Worm (Caenorhabditis elegans) whole organism, young adult: ENCODE results near the gene ndab-1.

Source experiments
- F22D6.2 ChIP-seq: sonication (generic microtip); optimal IDR thresholded peaks from 2 replicates; lab custom pipeline; 2016; ENCODE audit warnings: mild to moderate bottlenecking, missing genetic modification characterization, missing compliant biosample characterization
- F23B12.7 ChIP-seq: sonication (generic microtip); optimal IDR thresholded peaks from 2 replicates; lab custom pipeline; 2017; ENCODE audit warnings: missing genetic modification characterization, mild to moderate bottlenecking, missing compliant biosample characterization, antibody characterized with exemption, moderate library complexity; ENCODE audit not compliant: insufficient read depth
- F39B2.1 ChIP-seq: fragments of 200-800 bp; sonication (Bioruptor generic); IDR thresholded peaks from 2 replicates; pipeline ENCODE4 v1.3.6; 2022; ENCODE audit warnings: missing genetic modification reagents, missing genetic modification characterization, missing compliant biosample characterization
- F57A8.1 ChIP-seq: fragments of 200-800 bp; sonication (Bioruptor generic); optimal IDR thresholded peaks from 2 replicates; lab custom pipeline; 2018; ENCODE audit warnings: mild to moderate bottlenecking, missing genetic modification characterization, moderate library complexity, missing compliant biosample characterization
- K11D2.4 ChIP-seq: fragments of 200-800 bp; sonication (Bioruptor generic); IDR thresholded peaks from 2 replicates; pipeline ENCODE4 v1.3.6; 2022; ENCODE audit warnings: missing genetic modification reagents, missing genetic modification characterization, missing compliant biosample characterization
- K12H6.12 ChIP-seq: fragments of 200-800 bp; sonication (Bioruptor generic); optimal IDR thresholded peaks from 2 replicates; lab custom pipeline; 2018; ENCODE audit warnings: mild to moderate bottlenecking, missing genetic modification characterization, missing compliant biosample characterization
- Y79H2A.3 ChIP-seq: fragments of 200-800 bp; sonication (Bioruptor generic); conservative IDR thresholded peaks from 2 replicates; pipeline ENCODE4 v1.3.6; 2022; ENCODE audit warnings: missing genetic modification reagents, missing genetic modification characterization, missing compliant biosample characterization
- ama-1 ChIP-seq, 3 experiments: fragments of 150-350 bp in 1 of 3; sonication (generic microtip) in 2 of 3; optimal IDR thresholded peaks; 2 replicates each; lab custom pipeline; 2014 to 2018; ENCODE audit warnings: missing biosample characterization in 2 of 3, missing genetic modification characterization in 2 of 3, missing genetic modification reagents in 2 of 3
- aptf-3 ChIP-seq: fragments of 200-800 bp; sonication (Bioruptor generic); IDR thresholded peaks from 2 replicates; pipeline ENCODE4 v1.3.6; 2022; ENCODE audit warnings: missing genetic modification characterization, missing compliant biosample characterization
- attf-5 ChIP-seq: fragments of 200-800 bp; sonication (Bioruptor generic); optimal IDR thresholded peaks from 2 replicates; lab custom pipeline; 2018; ENCODE audit warnings: mild to moderate bottlenecking, missing genetic modification characterization, missing compliant biosample characterization
- bed-2 ChIP-seq: fragments of 200-800 bp; sonication (Bioruptor generic); IDR thresholded peaks from 2 replicates; pipeline ENCODE4 v1.3.6; 2022; ENCODE audit warnings: missing genetic modification reagents, missing genetic modification characterization, missing compliant biosample characterization
- ccch-3 ChIP-seq: fragments of 200-800 bp; sonication (Bioruptor generic); optimal IDR thresholded peaks from 2 replicates; lab custom pipeline; 2018; ENCODE audit warnings: mild to moderate bottlenecking, missing genetic modification characterization, missing compliant biosample characterization
- cebp-1 ChIP-seq, 2 experiments: fragments of 200-800 bp in 1 of 2; sonication (Bioruptor generic) in 1 of 2; sonication (generic microtip) in 1 of 2; IDR thresholded peaks in 1 of 2; optimal IDR thresholded peaks in 1 of 2; 2 replicates each; pipeline versions ENCODE4 v1.3.6 to Lab custom; 2017 to 2022; ENCODE audit warnings: missing compliant biosample characterization in 2 of 2, missing genetic modification characterization in 2 of 2, mild to moderate bottlenecking in 1 of 2, missing genetic modification reagents in 1 of 2, moderate library complexity in 1 of 2
- ceh-100 ChIP-seq: fragments of 200-800 bp; sonication (Bioruptor generic); IDR thresholded peaks from 2 replicates; pipeline ENCODE4 v1.3.6; 2022; ENCODE audit warnings: missing genetic modification reagents, missing genetic modification characterization, missing compliant biosample characterization
- ceh-58 ChIP-seq: fragments of 200-800 bp; sonication (Bioruptor generic); IDR thresholded peaks from 2 replicates; pipeline ENCODE4 v1.3.6; 2022; ENCODE audit warnings: missing genetic modification characterization, missing compliant biosample characterization
- chd-7 ChIP-seq: sonication (generic microtip); optimal IDR thresholded peaks from 2 replicates; lab custom pipeline; 2016; ENCODE audit warnings: mild to moderate bottlenecking, missing genetic modification characterization, moderate library complexity, missing compliant biosample characterization
- dox-1 ChIP-seq: fragments of 200-800 bp; sonication (Bioruptor generic); IDR thresholded peaks from 2 replicates; pipeline ENCODE4 v1.3.6; 2022; ENCODE audit warnings: missing genetic modification reagents, missing genetic modification characterization, missing compliant biosample characterization
- dpl-1 ChIP-seq: fragments of 150-350 bp; optimal IDR thresholded peaks from 2 replicates; lab custom pipeline; 2014; ENCODE audit warnings: missing biosample characterization, missing genetic modification reagents, missing genetic modification characterization
- egl-18 ChIP-seq: fragments of 200-800 bp; sonication (Bioruptor generic); IDR thresholded peaks from 2 replicates; pipeline ENCODE4 v1.3.6; 2022; ENCODE audit warnings: missing genetic modification reagents, missing genetic modification characterization, missing compliant biosample characterization
- ekl-4 ChIP-seq: fragments of 200-800 bp; sonication (Bioruptor generic); IDR thresholded peaks from 2 replicates; pipeline ENCODE4 v1.3.6; 2022; ENCODE audit warnings: missing genetic modification reagents, missing genetic modification characterization, missing compliant biosample characterization
- fkh-3 ChIP-seq: sonication (generic microtip); optimal IDR thresholded peaks from 2 replicates; lab custom pipeline; 2016; ENCODE audit warnings: mild to moderate bottlenecking, missing genetic modification characterization, missing compliant biosample characterization
- hmg-1.2 ChIP-seq: fragments of 200-800 bp; sonication (Bioruptor generic); IDR thresholded peaks from 2 replicates; pipeline ENCODE4 v1.3.6; 2022; ENCODE audit warnings: missing genetic modification reagents, missing genetic modification characterization, missing compliant biosample characterization
- hmg-20 ChIP-seq: fragments of 200-800 bp; sonication (Bioruptor generic); IDR thresholded peaks from 2 replicates; pipeline ENCODE4 v1.3.6; 2022; ENCODE audit warnings: missing genetic modification reagents, missing genetic modification characterization, missing compliant biosample characterization
- hrde-1 ChIP-seq: sonication (generic microtip); optimal IDR thresholded peaks from 2 replicates; lab custom pipeline; 2016; ENCODE audit warnings: missing genetic modification characterization, mild to moderate bottlenecking, missing compliant biosample characterization, moderate library complexity, missing genotype, missing genetic modification reagents, borderline replicate concordance
- lin-26 ChIP-seq: fragments of 200-800 bp; sonication (Bioruptor generic); IDR thresholded peaks from 2 replicates; pipeline ENCODE4 v1.3.6; 2022; ENCODE audit warnings: missing genetic modification reagents, missing genetic modification characterization, missing compliant biosample characterization
- lin-35 ChIP-seq, 3 experiments: fragments of 150-350 bp in 2 of 3; sonication (generic microtip) in 1 of 3; optimal IDR thresholded peaks; 2 replicates each; lab custom pipeline; 2014 to 2018; ENCODE audit warnings: missing biosample characterization in 3 of 3, missing genetic modification characterization in 3 of 3, missing genetic modification reagents in 3 of 3
- lin-40 ChIP-seq: sonication (generic microtip); optimal IDR thresholded peaks from 2 replicates; lab custom pipeline; 2016; ENCODE audit warnings: missing genetic modification characterization, mild to moderate bottlenecking, missing compliant biosample characterization, missing genotype, missing genetic modification reagents
- lin-54 ChIP-seq: fragments of 200-800 bp; sonication (Bioruptor generic); optimal IDR thresholded peaks from 2 replicates; lab custom pipeline; 2018; ENCODE audit warnings: mild to moderate bottlenecking, missing genetic modification characterization, missing compliant biosample characterization
- lir-1 ChIP-seq: fragments of 200-800 bp; sonication (Bioruptor generic); conservative IDR thresholded peaks from 2 replicates; pipeline ENCODE4 v1.3.6; 2022; ENCODE audit warnings: missing genetic modification reagents, missing genetic modification characterization, missing compliant biosample characterization
- lsl-1 ChIP-seq: fragments of 200-800 bp; sonication (Bioruptor generic); optimal IDR thresholded peaks from 2 replicates; lab custom pipeline; 2018; ENCODE audit warnings: mild to moderate bottlenecking, missing genetic modification characterization, moderate library complexity, missing compliant biosample characterization
- lsy-27 ChIP-seq: sonication (generic microtip); optimal IDR thresholded peaks from 2 replicates; lab custom pipeline; 2017; ENCODE audit warnings: missing genetic modification characterization, mild to moderate bottlenecking, missing compliant biosample characterization, antibody characterized with exemption, missing genotype, borderline replicate concordance; ENCODE audit not compliant: insufficient read depth
- madf-10 ChIP-seq: sonication (generic microtip); optimal IDR thresholded peaks from 2 replicates; lab custom pipeline; 2016; ENCODE audit warnings: mild to moderate bottlenecking, missing genetic modification characterization, missing compliant biosample characterization
- madf-3 ChIP-seq: fragments of 200-800 bp; sonication (Bioruptor generic); IDR thresholded peaks from 2 replicates; pipeline ENCODE4 v1.3.6; 2022; ENCODE audit warnings: missing genetic modification reagents, missing genetic modification characterization, missing compliant biosample characterization
- madf-8 ChIP-seq: fragments of 200-800 bp; sonication (Bioruptor generic); conservative IDR thresholded peaks from 2 replicates; pipeline ENCODE4 v1.3.6; 2022; ENCODE audit warnings: missing genetic modification reagents, missing genetic modification characterization, missing compliant biosample characterization
- mcd-1 ChIP-seq: fragments of 200-800 bp; sonication (Bioruptor generic); IDR thresholded peaks from 2 replicates; pipeline ENCODE4 v1.3.6; 2022; ENCODE audit warnings: missing genetic modification reagents, missing genetic modification characterization, missing compliant biosample characterization
- mel-28 ChIP-seq: sonication (generic microtip); optimal IDR thresholded peaks from 2 replicates; lab custom pipeline; 2016; ENCODE audit warnings: borderline replicate concordance, mild to moderate bottlenecking, missing genetic modification characterization, missing compliant biosample characterization
- nfyb-1 ChIP-seq: fragments of 200-800 bp; sonication (Bioruptor generic); IDR thresholded peaks from 2 replicates; pipeline ENCODE4 v1.3.6; 2022; ENCODE audit warnings: missing genetic modification reagents, missing genetic modification characterization, missing compliant biosample characterization
- pbrm-1 ChIP-seq: fragments of 200-800 bp; sonication (Bioruptor generic); IDR thresholded peaks from 2 replicates; pipeline ENCODE4 v1.3.6; 2022; ENCODE audit warnings: missing genetic modification reagents, missing genetic modification characterization, missing compliant biosample characterization
- sdz-38 ChIP-seq: sonication (generic microtip); optimal IDR thresholded peaks from 2 replicates; lab custom pipeline; 2016; ENCODE audit warnings: missing genotype, missing genetic modification characterization, missing compliant biosample characterization
- snpc-3.4 ChIP-seq: sonication (generic microtip); optimal IDR thresholded peaks from 2 replicates; lab custom pipeline; 2017; ENCODE audit warnings: missing genetic modification characterization, mild to moderate bottlenecking, missing compliant biosample characterization, antibody characterized with exemption, moderate library complexity, missing genotype, missing genetic modification reagents
- snpc-4 ChIP-seq, 5 experiments: fragments of 150-350 bp in 1 of 5; sonication (generic microtip) in 4 of 5; optimal IDR thresholded peaks; 2 replicates each; lab custom pipeline; 2014 to 2018; ENCODE audit warnings: missing genetic modification characterization in 5 of 5, missing biosample characterization in 3 of 5, antibody characterized with exemption in 2 of 5, mild to moderate bottlenecking in 2 of 5, missing compliant biosample characterization in 2 of 5, missing genotype in 2 of 5, moderate library complexity in 2 of 5, missing genetic modification reagents in 1 of 5
- sptf-2 ChIP-seq: fragments of 200-800 bp; sonication (Bioruptor generic); optimal IDR thresholded peaks from 2 replicates; lab custom pipeline; 2018; ENCODE audit warnings: mild to moderate bottlenecking, missing genetic modification characterization, missing compliant biosample characterization
- tbp1 ChIP-seq: fragments of 200-800 bp; sonication (Bioruptor generic); optimal IDR thresholded peaks from 2 replicates; lab custom pipeline; 2018; ENCODE audit warnings: mild to moderate bottlenecking, missing genetic modification characterization, missing compliant biosample characterization
- zfh-2 ChIP-seq: fragments of 200-800 bp; sonication (Bioruptor generic); conservative IDR thresholded peaks from 2 replicates; pipeline ENCODE4 v1.3.6; 2022; ENCODE audit warnings: missing genetic modification reagents, missing genetic modification characterization, missing compliant biosample characterization
- ztf-26 ChIP-seq: sonication (generic microtip); optimal IDR thresholded peaks from 2 replicates; lab custom pipeline; 2017; ENCODE audit warnings: missing genetic modification characterization, missing compliant biosample characterization
- ztf-28 ChIP-seq: fragments of 200-800 bp; sonication (Bioruptor generic); IDR thresholded peaks from 2 replicates; pipeline ENCODE4 v1.3.6; 2022; ENCODE audit warnings: missing genetic modification reagents, missing genetic modification characterization, missing compliant biosample characterization

ndab-1 gene

DNA sequence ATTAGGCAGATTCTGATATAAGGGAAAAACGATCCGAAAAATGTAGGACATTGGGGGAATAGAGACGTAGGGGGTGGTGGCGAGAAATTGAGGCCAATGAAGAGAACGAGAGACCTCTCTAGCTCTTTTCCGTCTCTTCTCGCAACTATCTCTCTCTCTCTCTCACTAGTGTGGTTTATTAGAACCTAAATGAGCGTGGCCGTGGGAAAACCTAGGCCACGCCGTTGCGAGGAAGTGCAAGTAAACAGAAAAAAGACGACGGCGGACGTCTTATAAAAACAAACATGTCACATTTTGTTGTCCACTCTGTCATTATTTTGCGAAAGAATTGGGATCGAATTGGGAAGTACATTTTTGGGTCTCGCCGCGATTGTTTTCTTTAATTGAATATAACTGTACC, 45.5 kb downstream of the ndab-1 start (continued):
- TF ChIP-seq snpc-4 (GFP tag; optimal IDR thresholded peaks at IDR 0.05; lab: Kevin White, UChicago), result peak; percentile 50
- peak; percentile 69 to 85 (median 79) for TF ChIP-seq snpc-4 (tag; optimal IDR thresholded peaks at IDR 0.05; lab: Kevin White, UChicago)
- no peak for TF ChIP-seq mel-28 (tag; lab: Kevin White, UChicago)
- TF ChIP-seq Y79H2A.3, result no peak
- no peak for TF ChIP-seq madf-3 (GFP tag; lab: Robert Waterston, UW)
- TF ChIP-seq pbrm-1 (GFP tag; lab: Robert Waterston, UW), result peak; percentile 28; the same call in 1 of the 2 replicates
- no peak for TF ChIP-seq sptf-2 (GFP tag; lab: Kevin White, UChicago)
- TF ChIP-seq lin-40 (tag; lab: Kevin White, UChicago), result peak; percentile 78
- peak; percentile 51 for TF ChIP-seq tbp1 (GFP tag; lab: Kevin White, UChicago)
- TF ChIP-seq fkh-3 (tag; lab: Kevin White, UChicago), result no peak
- peak; percentile 88 for TF ChIP-seq K12H6.12
- TF ChIP-seq nfyb-1 (GFP tag; lab: Robert Waterston, UW), result peak; percentile 74
- TF ChIP-seq lin-54, result peak; percentile 1
- TF ChIP-seq snpc-3.4 (tag; lab: Kevin White, UChicago), result no peak
- peak; percentile 4 for TF ChIP-seq F22D6.2 (tag; lab: Kevin White, UChicago)
- TF ChIP-seq lin-35 (GFP tag; optimal IDR thresholded peaks at IDR 0.05; lab: Kevin White, UChicago), result peak in 1 of 3 experiments; percentile 55
- TF ChIP-seq ztf-26 (tag; lab: Kevin White, UChicago), result peak; percentile 18
- TF ChIP-seq ceh-58 (GFP tag; lab: Robert Waterston, UW), result no peak
- TF ChIP-seq lsy-27 (tag; lab: Kevin White, UChicago), result no peak
- TF ChIP-seq F23B12.7, result peak; percentile 29
- TF ChIP-seq sdz-38, result no peak
- TF ChIP-seq madf-8 (GFP tag; lab: Robert Waterston, UW), result no peak
- TF ChIP-seq ztf-28 (GFP tag; lab: Robert Waterston, UW), result no peak
- TF ChIP-seq dox-1, result peak; percentile 89
- TF ChIP-seq K11D2.4 (GFP tag; lab: Robert Waterston, UW), result 0 out of 2 replicates have a peak, but pooled peaks have one; percentile 38
- TF ChIP-seq zfh-2 (GFP tag; lab: Robert Waterston, UW), result peak; percentile 93
- TF ChIP-seq hmg-20 (GFP tag; lab: Robert Waterston, UW), result no peak
- no peak for TF ChIP-seq aptf-3 (GFP tag; lab: Robert Waterston, UW)
- TF ChIP-seq lin-26, result peak; percentile 28; the same call in 1 of the 2 replicates
- TF ChIP-seq dpl-1 (GFP tag; lab: Kevin White, UChicago), result no peak
- TF ChIP-seq ekl-4 (GFP tag; lab: Robert Waterston, UW), result no peak
- peak; percentile 62; the same call in 1 of the 2 replicates for TF ChIP-seq ceh-100
- TF ChIP-seq attf-5 (GFP tag; lab: Kevin White, UChicago), result peak; percentile 92
- TF ChIP-seq chd-7, result peak; percentile 39
- TF ChIP-seq madf-10 (tag; lab: Kevin White, UChicago), result peak; percentile 59
- no peak for TF ChIP-seq F57A8.1
- TF ChIP-seq egl-18 (GFP tag; lab: Robert Waterston, UW), result no peak
- peak; percentile 53; the same call in 1 of the 2 replicates for TF ChIP-seq cebp-1 (GFP tag; IDR thresholded peaks at IDR 0.05; lab: Robert Waterston, UW)
- peak; percentile 78 for TF ChIP-seq cebp-1 (tag; optimal IDR thresholded peaks at IDR 0.05; lab: Kevin White, UChicago)
- no peak for TF ChIP-seq ama-1 (optimal IDR thresholded peaks at IDR 0.05; lab: Kevin White, UChicago)
- no peak for TF ChIP-seq ama-1 (GFP tag; optimal IDR thresholded peaks at IDR 0.05; lab: Kevin White, UChicago)
- 0 out of 2 replicates have a peak, but pooled peaks have one; percentile 21 for TF ChIP-seq bed-2 (GFP tag; lab: Robert Waterston, UW)
- no peak; the same call in 1 of the 2 replicates for TF ChIP-seq lir-1
- TF ChIP-seq hmg-1.2 (GFP tag; lab: Robert Waterston, UW), result peak; percentile 75; the same call in 1 of the 2 replicates
- peak; percentile 67 for TF ChIP-seq mcd-1 (GFP tag; lab: Robert Waterston, UW)
- no peak for TF ChIP-seq lsl-1 (GFP tag; lab: Kevin White, UChicago)
- TF ChIP-seq F39B2.1, result no peak
- TF ChIP-seq ccch-3 (GFP tag; lab: Kevin White, UChicago), result no peak
- no peak for TF ChIP-seq hrde-1 (tag; lab: Kevin White, UChicago)
